Fruit fly (Drosophila melanogaster): ENCODE data around the gene ND-49.

The ND-49 gene

dm6 chr4:571504-572268 is at the start of gene ND-49, which contains the start of gene Ephrin:
TSS of gene ND-49 (minus strand) at chr4:571554.
TSS of gene Ephrin (plus strand) at chr4:571755.
- peak; percentile 7 for TF ChIP-seq vri (GFP tag; optimal IDR thresholded peaks at IDR 0.05)
- no peak for TF ChIP-seq CG11902 (GFP tag; optimal IDR thresholded peaks at IDR 0.05)
- peak; percentile 69 for TF ChIP-seq Eip78C (GFP tag)
- TF ChIP-seq Smox (GFP tag; optimal IDR thresholded peaks at IDR 0.05) = no peak

- peak; percentile 12 for TF ChIP-seq Hr4 (GFP tag; optimal IDR thresholded peaks at IDR 0.05)
- TF ChIP-seq pdm3 (GFP tag; optimal IDR thresholded peaks at IDR 0.05) = no peak
- TF ChIP-seq Eip78C (GFP tag) = peak; percentile 77
- TF ChIP-seq CG3919 (GFP tag; optimal IDR thresholded peaks at IDR 0.05) = no peak
- TF ChIP-seq CG31627 (GFP tag; optimal IDR thresholded peaks at IDR 0.05) = no peak
- peak; percentile 7 for TF ChIP-seq esn (GFP tag; optimal IDR thresholded peaks at IDR 0.05)
- no peak for TF ChIP-seq Lpt (GFP tag; optimal IDR thresholded peaks at IDR 0.05)
- TF ChIP-seq fkh (GFP tag; optimal IDR thresholded peaks at IDR 0.05) = no peak
- TF ChIP-seq dac (GFP tag; optimal IDR thresholded peaks at IDR 0.05) = no peak
- TF ChIP-seq Ets21C (GFP tag; optimal IDR thresholded peaks at IDR 0.05) = no peak
- TF ChIP-seq achi (GFP tag; optimal IDR thresholded peaks at IDR 0.05) = no peak
- TF ChIP-seq topi (GFP tag; optimal IDR thresholded peaks at IDR 0.05) = peak; percentile 4
- no peak for TF ChIP-seq Hr38 (GFP tag; optimal IDR thresholded peaks at IDR 0.05)
- TF ChIP-seq CG16779 (tag; optimal IDR thresholded peaks at IDR 0.05) = no peak
Measured at dm6 chr4:610398-611319, 39.3 kb upstream of the ND-49 start, which contains the start of gene Eph. TSS of gene Eph (plus strand) at chr4:610684.

DNA sequence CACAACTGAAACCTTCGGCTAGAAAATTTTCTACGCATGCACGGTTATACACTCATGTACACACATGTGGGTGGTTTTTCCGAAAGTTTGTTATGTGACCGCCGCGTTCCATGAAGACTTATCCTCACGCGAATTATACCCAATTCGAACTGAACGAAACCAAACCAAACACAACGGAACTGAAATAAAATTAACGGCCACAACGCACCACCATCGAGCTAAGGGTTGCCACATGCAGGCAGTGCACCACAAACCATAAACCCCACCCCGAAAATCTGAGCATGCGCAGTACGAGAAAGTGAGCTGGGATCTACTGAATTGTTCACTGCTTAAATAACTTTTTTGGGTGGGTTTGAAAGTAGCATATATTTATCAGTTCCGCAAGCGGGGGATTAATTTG is 36.1 kb upstream of the ND-49 start, which contains the start of gene onecut:
Gene onecut, minus strand, starts transcription at position 152 of the 400 bp plus-strand sequence.
- TF ChIP-seq CG9139 (GFP tag; optimal IDR thresholded peaks at IDR 0.05) = no peak
- no peak for TF ChIP-seq CG1621 (tag; optimal IDR thresholded peaks at IDR 0.05)
- no peak for TF ChIP-seq Lpt (GFP tag; optimal IDR thresholded peaks at IDR 0.05)
- no peak for TF ChIP-seq CG16779 (tag; optimal IDR thresholded peaks at IDR 0.05)
- TF ChIP-seq CG7368 (GFP tag; optimal IDR thresholded peaks at IDR 0.05) = no peak
- TF ChIP-seq CG8632 (GFP tag; optimal IDR thresholded peaks at IDR 0.05) = no peak
- TF ChIP-seq fd59A (GFP tag; optimal IDR thresholded peaks at IDR 0.05) = no peak
- TF ChIP-seq Eip93F (GFP tag; optimal IDR thresholded peaks at IDR 0.05) = no peak
- TF ChIP-seq Gug (GFP tag; IDR thresholded peaks at IDR 0.05) = no peak
- no peak for TF ChIP-seq achi (GFP tag; optimal IDR thresholded peaks at IDR 0.05)
- TF ChIP-seq CG3919 (GFP tag; optimal IDR thresholded peaks at IDR 0.05) = no peak

DNA sequence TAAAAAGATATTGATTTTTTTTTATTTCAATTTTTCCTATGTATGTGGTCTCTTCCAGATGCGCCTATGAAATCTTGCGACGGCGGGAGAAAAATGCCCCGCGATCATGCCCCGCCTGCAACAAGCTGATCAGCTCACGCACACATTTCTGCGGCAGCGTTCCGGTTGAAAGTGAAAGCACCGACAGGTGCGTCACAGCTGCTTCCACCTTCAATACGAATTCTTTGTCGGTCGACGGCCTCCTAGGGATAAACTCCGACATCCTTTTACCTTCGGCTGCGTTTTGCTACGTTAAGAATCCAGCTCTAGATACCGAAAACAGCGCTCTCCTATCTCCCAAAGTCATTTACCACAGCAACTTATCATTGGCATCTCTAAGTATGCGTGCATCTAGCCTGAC is 17.2 kb upstream of the ND-49 start:
- TF ChIP-seq lz (GFP tag; optimal IDR thresholded peaks at IDR 0.05) (no peak), CG3032 (tag; optimal IDR thresholded peaks at IDR 0.05) (no peak), Ets21C (GFP tag; optimal IDR thresholded peaks at IDR 0.05) (no peak), Blimp-1 (GFP tag; optimal IDR thresholded peaks at IDR 0.05) (peak; percentile 21)

DNA sequence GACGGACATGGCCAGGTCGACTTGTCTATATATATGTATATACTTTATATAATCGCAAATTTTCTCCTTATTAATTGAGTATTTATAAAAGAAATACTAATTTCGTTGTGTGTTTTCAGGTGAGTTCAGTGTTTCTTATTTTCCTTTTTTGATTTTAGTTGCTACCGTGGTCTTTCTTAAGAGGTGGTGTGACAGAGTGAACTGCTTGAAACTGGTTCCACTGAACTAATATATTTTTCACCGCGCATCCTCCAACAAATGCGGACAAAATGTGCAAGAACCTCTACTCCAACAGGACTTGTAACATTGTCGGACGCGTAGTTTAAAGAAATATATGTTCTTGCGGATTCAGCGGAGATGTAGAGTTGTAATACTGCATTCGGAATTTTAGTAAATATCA is 11.5 kb upstream of the ND-49 start, which contains the start of gene CG1909:
Gene CG1909, plus strand, starts transcription at position 273 of the 400 bp plus-strand sequence.
- TF ChIP-seq ss (GFP tag; optimal IDR thresholded peaks at IDR 0.05) = no peak
- no peak for TF ChIP-seq CG32006 (GFP tag; optimal IDR thresholded peaks at IDR 0.05)
- no peak for TF ChIP-seq Sox102F (GFP tag; optimal IDR thresholded peaks at IDR 0.05)

All from whole organism, prepupa.